Fruit fly (Drosophila melanogaster): ENCODE data around the gene CG42688.

The CG42688 gene

dm6 chr2L:19135955-19136677, 46.5 kb downstream of the CG42688 start (continued):
- TF ChIP-seq CG8119 (GFP tag; IDR thresholded peaks at IDR 0.05) (peak; percentile 58; the same call in 2 of the 3 replicates), Hr38 (GFP tag; optimal IDR thresholded peaks at IDR 0.05) (no peak), OdsH (GFP tag; optimal IDR thresholded peaks at IDR 0.05) (peak; percentile 83), CG3032 (tag; optimal IDR thresholded peaks at IDR 0.05) (peak; percentile 83), spab (GFP tag; optimal IDR thresholded peaks at IDR 0.05) (peak; percentile 74), Gug (GFP tag; IDR thresholded peaks at IDR 0.05) (no peak), Met (GFP tag; optimal IDR thresholded peaks at IDR 0.05) (peak; percentile 91), Ets96B (tag; optimal IDR thresholded peaks at IDR 0.05) (peak; percentile 94), CG1621 (tag; optimal IDR thresholded peaks at IDR 0.05) (peak; percentile 80), CG31627 (GFP tag; optimal IDR thresholded peaks at IDR 0.05) (peak; percentile 88), CG6792 (GFP tag; optimal IDR thresholded peaks at IDR 0.05) (peak; percentile 75), CG11294 (GFP tag; IDR thresholded peaks at IDR 0.05) (no peak), CG9139 (GFP tag; optimal IDR thresholded peaks at IDR 0.05) (peak; percentile 41), Lpt (GFP tag; optimal IDR thresholded peaks at IDR 0.05) (peak; percentile 27), CG6854 (GFP tag; optimal IDR thresholded peaks at IDR 0.05) (no peak), CG6276 (GFP tag; optimal IDR thresholded peaks at IDR 0.05) (no peak), Eip93F (GFP tag; optimal IDR thresholded peaks at IDR 0.05) (peak; percentile 50), lz (GFP tag; optimal IDR thresholded peaks at IDR 0.05) (peak; percentile 87), svp (GFP tag) (peak; percentile 92), CG6163 (GFP tag; IDR thresholded peaks at IDR 0.05) (peak; percentile 72), Ets21C (GFP tag; optimal IDR thresholded peaks at IDR 0.05) (peak; percentile 80), CG11902 (GFP tag; optimal IDR thresholded peaks at IDR 0.05) (peak; percentile 69), topi (GFP tag; optimal IDR thresholded peaks at IDR 0.05) (peak; percentile 90), Blimp-1 (GFP tag; optimal IDR thresholded peaks at IDR 0.05) (no peak), dsx (GFP tag; optimal IDR thresholded peaks at IDR 0.05; ENCODE audit: poor library complexity, severe bottlenecking) (peak; percentile 76), CG15336 (GFP tag; IDR thresholded peaks at IDR 0.05) (no peak), Eip75B (GFP tag; optimal IDR thresholded peaks at IDR 0.05) (peak; percentile 81)

DNA sequence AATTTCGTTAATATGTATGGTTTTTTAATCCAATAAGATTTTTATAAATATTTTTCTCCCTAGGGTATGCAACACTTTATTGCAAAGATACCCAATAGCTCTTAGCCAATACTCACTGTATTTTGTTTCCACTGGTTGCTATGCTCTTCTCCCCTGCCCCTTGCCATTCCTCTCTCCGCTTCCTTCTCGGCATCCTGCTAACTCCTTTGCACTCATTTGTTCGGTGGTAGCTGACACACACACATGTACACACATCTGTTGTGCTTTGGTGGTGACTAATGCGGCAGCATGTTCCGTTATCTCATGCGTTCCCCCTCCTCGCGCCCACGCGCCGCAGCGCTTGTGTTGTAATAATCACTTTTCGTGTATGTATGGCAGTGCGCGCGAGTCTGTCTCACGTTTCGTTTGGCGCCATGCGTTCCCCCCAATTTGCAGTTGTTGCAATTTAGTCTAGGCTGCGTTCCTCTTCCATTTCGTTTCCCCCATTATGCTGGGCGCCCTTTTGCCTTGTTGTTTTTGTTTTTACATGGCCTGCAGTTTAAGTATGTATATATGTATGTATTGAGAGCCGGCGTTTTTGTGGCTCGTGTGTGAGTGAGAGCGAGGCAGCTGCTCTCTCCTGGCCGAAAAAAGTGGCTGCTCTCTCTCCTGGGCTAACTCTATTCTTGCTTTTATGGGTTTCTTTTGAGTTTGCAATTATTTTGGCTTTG, 47.6 kb downstream of the CG42688 start, which contains the start of gene Polr1D:
Polr1D (minus strand) TSS at position 420 of the 710 bp plus-strand sequence.
- TF ChIP-seq Sox14 (GFP tag; optimal IDR thresholded peaks at IDR 0.05) (peak; percentile 10), CG8632 (GFP tag; optimal IDR thresholded peaks at IDR 0.05) (no peak), spab (GFP tag; optimal IDR thresholded peaks at IDR 0.05) (peak; percentile 26), eg (GFP tag; IDR thresholded peaks at IDR 0.05) (peak; percentile 11; the same call in 1 of the 3 replicates), vri (GFP tag; optimal IDR thresholded peaks at IDR 0.05) (peak; percentile 95), CG6792 (GFP tag; optimal IDR thresholded peaks at IDR 0.05) (peak; percentile 14), CG3032 (tag; optimal IDR thresholded peaks at IDR 0.05) (no peak), CG8319 (GFP tag; optimal IDR thresholded peaks at IDR 0.05) (no peak), Ets96B (tag; optimal IDR thresholded peaks at IDR 0.05) (peak; percentile 54), Ets21C (GFP tag; optimal IDR thresholded peaks at IDR 0.05) (no peak), Eip93F (GFP tag; optimal IDR thresholded peaks at IDR 0.05) (no peak), esn (GFP tag; optimal IDR thresholded peaks at IDR 0.05) (peak; percentile 39), dsx (GFP tag; optimal IDR thresholded peaks at IDR 0.05; ENCODE audit: poor library complexity, severe bottlenecking) (peak; percentile 48), fd59A (GFP tag; optimal IDR thresholded peaks at IDR 0.05) (peak; percentile 20), CG6276 (GFP tag; optimal IDR thresholded peaks at IDR 0.05) (no peak), fd85E (GFP tag; optimal IDR thresholded peaks at IDR 0.05) (no peak), CG34406 (GFP tag; optimal IDR thresholded peaks at IDR 0.05) (peak; percentile 39), Sox15 (GFP tag; optimal IDR thresholded peaks at IDR 0.05) (peak; percentile 9), Eip78C (GFP tag) (no peak), CG32006 (GFP tag; optimal IDR thresholded peaks at IDR 0.05) (peak; percentile 38), Met (GFP tag; optimal IDR thresholded peaks at IDR 0.05) (peak; percentile 43), CG15336 (GFP tag; IDR thresholded peaks at IDR 0.05) (no peak), CG10669 (GFP tag; optimal IDR thresholded peaks at IDR 0.05) (no peak), fkh (GFP tag; optimal IDR thresholded peaks at IDR 0.05) (no peak), topi (GFP tag; optimal IDR thresholded peaks at IDR 0.05) (peak; percentile 48), CG10631 (GFP tag; optimal IDR thresholded peaks at IDR 0.05) (peak; percentile 55), CG3919 (GFP tag; optimal IDR thresholded peaks at IDR 0.05) (peak; percentile 51), CG1621 (tag; optimal IDR thresholded peaks at IDR 0.05) (peak; percentile 34), Eip75B (GFP tag; optimal IDR thresholded peaks at IDR 0.05) (peak; percentile 14), CG4318 (GFP tag; optimal IDR thresholded peaks at IDR 0.05) (no peak), OdsH (GFP tag; optimal IDR thresholded peaks at IDR 0.05) (peak; percentile 49), Blimp-1 (GFP tag; optimal IDR thresholded peaks at IDR 0.05) (peak; percentile 28), CG6854 (GFP tag; optimal IDR thresholded peaks at IDR 0.05) (peak; percentile 47), Hr4 (GFP tag; optimal IDR thresholded peaks at IDR 0.05) (peak; percentile 35)
